Fruit fly (Drosophila melanogaster): ENCODE data around the gene CG14989.

The CG14989 gene

DNA sequence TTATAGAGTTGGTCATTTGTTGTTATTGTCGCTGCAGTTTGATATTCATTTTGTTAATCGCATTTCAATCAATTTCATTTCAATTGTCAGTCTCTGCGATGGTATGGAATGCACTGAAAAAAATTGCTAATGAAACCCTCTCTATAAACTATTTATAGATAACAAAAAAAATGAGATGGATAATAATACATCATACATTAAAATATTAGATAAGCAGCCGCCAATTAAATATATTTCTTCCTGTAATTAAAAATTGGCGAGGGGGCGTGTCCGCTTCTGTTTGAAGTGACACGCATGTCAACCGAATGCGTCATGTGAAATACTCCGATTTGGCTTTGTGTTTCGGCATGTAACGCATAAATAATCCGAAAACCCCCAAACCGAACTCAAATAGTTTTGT lies 42.9 kb upstream of the CG14989 start (continued):
- TF ChIP-seq NC2α (GFP tag; optimal IDR thresholded peaks at IDR 0.05): no peak
- no peak for TF ChIP-seq hb (GFP tag; IDR thresholded peaks at IDR 0.05; ENCODE audit: partially characterized antibody)
- TF ChIP-seq az2 (GFP tag; optimal IDR thresholded peaks at IDR 0.05): no peak
- no peak for TF ChIP-seq CG31388 (GFP tag; optimal IDR thresholded peaks at IDR 0.05)
- TF ChIP-seq gem (tag; optimal IDR thresholded peaks at IDR 0.05): peak; percentile 46
- TF ChIP-seq CG8924 (tag; optimal IDR thresholded peaks at IDR 0.05): peak; percentile 7
- no peak for TF ChIP-seq nmo (GFP tag; optimal IDR thresholded peaks at IDR 0.05)
- TF ChIP-seq crp (GFP tag; optimal IDR thresholded peaks at IDR 0.05): no peak
- TF ChIP-seq pan (optimal IDR thresholded peaks at IDR 0.05): no peak
- TF ChIP-seq pan (GFP tag; optimal IDR thresholded peaks at IDR 0.05 in 1 of 2, IDR thresholded peaks at IDR 0.05 in 1 of 2): peak in 1 of 2 experiments; percentile 55
- TF ChIP-seq CG4730 (GFP tag; IDR thresholded peaks at IDR 0.05): no peak
- TF ChIP-seq Sox102F (GFP tag; optimal IDR thresholded peaks at IDR 0.05): peak; percentile 55
- TF ChIP-seq Sry-β (GFP tag; optimal IDR thresholded peaks at IDR 0.05): no peak
- no peak for TF ChIP-seq Dek (tag; optimal IDR thresholded peaks at IDR 0.05)
- TF ChIP-seq CG10209 (GFP tag; optimal IDR thresholded peaks at IDR 0.05): no peak
- TF ChIP-seq CG17186 (GFP tag; optimal IDR thresholded peaks at IDR 0.05): no peak
- no peak for TF ChIP-seq Meics (GFP tag; optimal IDR thresholded peaks at IDR 0.05)
- no peak for TF ChIP-seq Usf (GFP tag; optimal IDR thresholded peaks at IDR 0.05)
- no peak for TF ChIP-seq pum (GFP tag; optimal IDR thresholded peaks at IDR 0.05)
- TF ChIP-seq CG10321 (GFP tag; IDR thresholded peaks at IDR 0.05): no peak
- TF ChIP-seq CG11085 (GFP tag; IDR thresholded peaks at IDR 0.05): no peak
- no peak for TF ChIP-seq Hsf (GFP tag; optimal IDR thresholded peaks at IDR 0.05)
- no peak for TF ChIP-seq Antp (GFP tag; optimal IDR thresholded peaks at IDR 0.05)

DNA sequence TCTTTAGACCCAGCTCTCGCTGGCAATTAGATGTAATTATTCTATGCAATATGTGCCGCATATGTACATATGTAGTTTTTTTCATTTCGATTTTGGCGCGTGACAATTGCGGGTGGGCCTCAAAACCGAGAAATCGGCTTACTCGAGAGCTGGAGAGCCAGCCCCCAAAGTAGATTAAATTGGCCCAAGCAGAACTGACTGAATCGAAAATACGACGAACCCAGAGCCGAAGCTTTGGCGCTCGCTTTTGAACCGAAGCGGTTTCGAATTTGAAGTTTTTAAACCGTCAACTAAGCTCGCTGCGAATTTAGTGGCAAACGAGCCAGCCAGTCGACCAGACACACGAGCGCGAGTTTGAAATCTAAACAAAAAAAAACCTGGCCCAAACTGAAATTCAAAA lies 41.1 kb upstream of the CG14989 start, which contains the start of gene CG1136:
Gene CG1136, plus strand, starts transcription at position 308 of the 400 bp plus-strand sequence.
- TF ChIP-seq CG13287 (GFP tag; IDR thresholded peaks at IDR 0.05; ENCODE audit: partially characterized antibody) (peak; percentile 15; the same call in 1 of the 2 replicates), Deaf1 (tag; optimal IDR thresholded peaks at IDR 0.05) (peak; percentile 88), chinmo (GFP tag; IDR thresholded peaks at IDR 0.05; ENCODE audit: partially characterized antibody) (0 out of 4 replicates have a peak, but pooled peaks have one; percentile 65), CG12236 (GFP tag; optimal IDR thresholded peaks at IDR 0.05) (no peak), CG3847 (GFP tag; IDR thresholded peaks at IDR 0.05) (no peak), oc (tag; optimal IDR thresholded peaks at IDR 0.05) (peak; percentile 15), E2f2 (GFP tag; IDR thresholded peaks at IDR 0.05) (0 out of 2 replicates have a peak, but pooled peaks have one; percentile 22), CG13894 (tag; optimal IDR thresholded peaks at IDR 0.05) (peak; percentile 23), CG6175 (GFP tag; IDR thresholded peaks at IDR 0.05) (0 out of 3 replicates have a peak, but pooled peaks have one; percentile 25), rib (GFP tag; IDR thresholded peaks at IDR 0.05) (0 out of 2 replicates have a peak, but pooled peaks have one; percentile 44)

DNA sequence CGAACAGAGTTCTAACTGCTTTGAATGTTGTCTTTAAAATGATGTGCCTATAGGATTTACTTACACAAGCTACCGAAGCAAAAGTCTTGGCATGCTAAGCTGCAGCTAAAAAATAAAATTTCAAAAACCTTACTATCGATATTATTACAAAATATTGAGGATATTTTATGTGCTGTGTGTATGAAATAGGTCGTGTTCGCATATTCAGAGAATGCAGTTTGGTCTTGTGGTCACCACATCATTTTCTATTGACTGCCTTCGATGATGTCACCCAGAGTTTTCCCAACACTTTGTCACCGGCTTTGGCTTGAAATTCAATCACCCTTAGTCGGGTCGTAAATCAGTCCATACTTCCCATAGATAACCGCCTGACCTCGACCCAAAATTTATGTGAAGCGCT lies 39.7 kb upstream of the CG14989 start, which contains the start of gene Dpy-30L2:
Gene Dpy-30L2, minus strand, starts transcription at position 101 of the 400 bp plus-strand sequence.
- TF ChIP-seq luna (GFP tag; optimal IDR thresholded peaks at IDR 0.05): no peak
- TF ChIP-seq grn (GFP tag; optimal IDR thresholded peaks at IDR 0.05): no peak

DNA sequence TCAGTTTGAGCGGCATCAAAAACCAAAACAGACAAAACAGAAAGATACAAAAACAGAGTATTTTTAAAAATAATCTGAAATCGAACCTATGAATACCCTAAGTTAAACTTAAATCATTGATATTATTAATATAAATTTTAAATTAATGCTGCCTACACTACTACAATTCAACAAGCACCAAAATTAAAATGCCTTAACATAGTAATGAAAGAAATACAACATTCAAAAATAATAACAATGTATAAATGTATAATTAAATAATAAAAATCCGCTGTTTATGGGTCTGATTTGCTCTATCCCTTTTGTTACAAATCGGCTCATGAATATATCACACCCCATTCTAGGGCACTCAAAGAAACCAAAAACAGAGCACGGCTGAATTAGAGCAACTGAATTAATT lies 38.3 kb upstream of the CG14989 start:
- TF ChIP-seq CG10979 (tag; optimal IDR thresholded peaks at IDR 0.05) (peak; percentile 15), CG2678 (tag; optimal IDR thresholded peaks at IDR 0.05) (peak; percentile 36), row (GFP tag; IDR thresholded peaks at IDR 0.05) (peak; percentile 65), zf30C (GFP tag; optimal IDR thresholded peaks at IDR 0.05) (no peak), C15 (GFP tag; IDR thresholded peaks at IDR 0.05) (no peak), Sox102F (GFP tag; optimal IDR thresholded peaks at IDR 0.05) (peak; percentile 48), CG18619 (GFP tag; optimal IDR thresholded peaks at IDR 0.05) (no peak), CG31441 (GFP tag; IDR thresholded peaks at IDR 0.05) (peak; percentile 42; the same call in 1 of the 2 replicates), bsh (GFP tag; optimal IDR thresholded peaks at IDR 0.05) (peak in 1 of 2 experiments; percentile 18), Ssrp (tag; optimal IDR thresholded peaks at IDR 0.05) (peak; percentile 22), gem (tag; optimal IDR thresholded peaks at IDR 0.05) (peak; percentile 44), Oli (tag; optimal IDR thresholded peaks at IDR 0.05) (peak; percentile 35), pan (optimal IDR thresholded peaks at IDR 0.05) (no peak), pan (GFP tag; optimal IDR thresholded peaks at IDR 0.05 in 1 of 2, IDR thresholded peaks at IDR 0.05 in 1 of 2) (no peak), CG12236 (GFP tag; optimal IDR thresholded peaks at IDR 0.05) (no peak), CG13424 (tag; optimal IDR thresholded peaks at IDR 0.05) (peak; percentile 11)

All from whole organism, embryonic.